Worm (Caenorhabditis elegans) whole organism, late embryonic: Measurements from ENCODE around the gene B0348.10.

Source experiments
- C08G9.2 ChIP-seq: sonication (generic microtip); optimal IDR thresholded peaks from 2 replicates; lab custom pipeline; 2016; ENCODE audit warnings: mild to moderate bottlenecking, missing genetic modification characterization, moderate library complexity, missing compliant biosample characterization
- F13H6.1 ChIP-seq: sonication (generic microtip); optimal IDR thresholded peaks from 2 replicates; lab custom pipeline; 2016; ENCODE audit warnings: missing genetic modification characterization, missing compliant biosample characterization
- K09A11.1 ChIP-seq: sonication (generic microtip); optimal IDR thresholded peaks from 2 replicates; lab custom pipeline; 2017; ENCODE audit warnings: antibody characterized with exemption, mild to moderate bottlenecking, missing genetic modification characterization, missing compliant biosample characterization; ENCODE audit not compliant: insufficient read depth
- T23F11.4 ChIP-seq: fragments of 200-800 bp; sonication (Bioruptor generic); optimal IDR thresholded peaks from 2 replicates; lab custom pipeline; 2018; ENCODE audit warnings: mild to moderate bottlenecking, missing genetic modification characterization, missing compliant biosample characterization
- Y22D7AL.16 ChIP-seq: sonication (generic microtip); optimal IDR thresholded peaks from 2 replicates; lab custom pipeline; 2016; ENCODE audit warnings: missing genetic modification characterization, missing compliant biosample characterization
- ahr-1 ChIP-seq: sonication (generic microtip); optimal IDR thresholded peaks from 2 replicates; lab custom pipeline; 2016; ENCODE audit warnings: missing genetic modification characterization, missing compliant biosample characterization
- ceh-2 ChIP-seq: sonication (generic microtip); optimal IDR thresholded peaks from 2 replicates; lab custom pipeline; 2016; ENCODE audit warnings: missing genotype, missing genetic modification characterization, missing compliant biosample characterization
- ceh-22 ChIP-seq: sonication (generic microtip); optimal IDR thresholded peaks from 2 replicates; lab custom pipeline; 2017; ENCODE audit warnings: missing biosample characterization, missing genetic modification characterization
- ceh-24 ChIP-seq: sonication (generic microtip); optimal IDR thresholded peaks from 2 replicates; lab custom pipeline; 2016; ENCODE audit warnings: mild to moderate bottlenecking, missing genetic modification characterization, missing compliant biosample characterization
- ceh-30 ChIP-seq: fragments of 150-350 bp; optimal IDR thresholded peaks from 2 replicates; lab custom pipeline; 2014; ENCODE audit warnings: missing biosample characterization, missing genetic modification characterization
- ceh-31 ChIP-seq: sonication (generic microtip); optimal IDR thresholded peaks from 2 replicates; lab custom pipeline; 2016; ENCODE audit warnings: missing genetic modification characterization, missing compliant biosample characterization
- ceh-45 ChIP-seq: fragments of 200-800 bp; sonication (Bioruptor generic); IDR thresholded peaks from 2 replicates; pipeline ENCODE4 v1.3.6; 2022; ENCODE audit warnings: missing genetic modification reagents, missing genetic modification characterization, missing compliant biosample characterization
- ceh-48 ChIP-seq: sonication (generic microtip); optimal IDR thresholded peaks from 2 replicates; lab custom pipeline; 2016; ENCODE audit warnings: missing genetic modification characterization, inconsistent platforms, missing compliant biosample characterization
- ceh-6 ChIP-seq: fragments of 200-800 bp; sonication (Bioruptor generic); optimal IDR thresholded peaks from 2 replicates; lab custom pipeline; 2018; ENCODE audit warnings: mild to moderate bottlenecking, missing genetic modification characterization, missing compliant biosample characterization
- ceh-9 ChIP-seq: sonication (generic microtip); optimal IDR thresholded peaks from 2 replicates; lab custom pipeline; 2016; ENCODE audit warnings: mild to moderate bottlenecking, missing genetic modification characterization, inconsistent platforms, missing compliant biosample characterization
- dmd-4 ChIP-seq: sonication (generic microtip); optimal IDR thresholded peaks from 2 replicates; lab custom pipeline; 2016; ENCODE audit warnings: borderline replicate concordance, missing genetic modification characterization, missing compliant biosample characterization
- dve-1 ChIP-seq: sonication (generic microtip); optimal IDR thresholded peaks from 2 replicates; lab custom pipeline; 2017; ENCODE audit warnings: antibody characterized with exemption, mild to moderate bottlenecking, missing genetic modification characterization, missing compliant biosample characterization
- ets-4 ChIP-seq: sonication (generic microtip); optimal IDR thresholded peaks from 2 replicates; lab custom pipeline; 2016; ENCODE audit warnings: missing genetic modification characterization, missing compliant biosample characterization
- fax-1 ChIP-seq: sonication (generic microtip); optimal IDR thresholded peaks from 2 replicates; lab custom pipeline; 2016; ENCODE audit warnings: missing genotype, missing genetic modification characterization, missing compliant biosample characterization
- fkh-10 ChIP-seq: fragments of 150-350 bp; optimal IDR thresholded peaks from 2 replicates; lab custom pipeline; 2014; ENCODE audit warnings: missing biosample characterization, missing genetic modification reagents, missing genetic modification characterization
- fkh-6 ChIP-seq: sonication (generic microtip); optimal IDR thresholded peaks from 2 replicates; lab custom pipeline; 2016; ENCODE audit warnings: missing genetic modification characterization, missing compliant biosample characterization
- hlh-8 ChIP-seq: sonication (generic microtip); optimal IDR thresholded peaks from 2 replicates; lab custom pipeline; 2016; ENCODE audit warnings: missing genotype, missing genetic modification characterization, missing compliant biosample characterization
- lim-6 ChIP-seq: sonication (generic microtip); optimal IDR thresholded peaks from 2 replicates; lab custom pipeline; 2016; ENCODE audit warnings: missing genetic modification characterization, missing compliant biosample characterization
- lin-11 ChIP-seq: fragments of 200-800 bp; sonication (Bioruptor generic); optimal IDR thresholded peaks from 2 replicates; lab custom pipeline; 2018; ENCODE audit warnings: mild to moderate bottlenecking, missing genetic modification characterization, missing compliant biosample characterization
- madf-2 ChIP-seq: sonication (generic microtip); optimal IDR thresholded peaks from 2 replicates; lab custom pipeline; 2017; ENCODE audit warnings: missing genetic modification characterization, missing compliant biosample characterization
- nfya-1 ChIP-seq: sonication (generic microtip); optimal IDR thresholded peaks from 2 replicates; lab custom pipeline; 2017; ENCODE audit warnings: missing genetic modification characterization, mild to moderate bottlenecking, missing compliant biosample characterization, antibody characterized with exemption, moderate library complexity
- nhr-11 ChIP-seq: fragments of 150-350 bp; optimal IDR thresholded peaks from 2 replicates; lab custom pipeline; 2014; ENCODE audit warnings: missing biosample characterization, missing genetic modification characterization
- pag-3 ChIP-seq: sonication (generic microtip); optimal IDR thresholded peaks from 2 replicates; lab custom pipeline; 2016; ENCODE audit warnings: missing compliant biosample characterization, missing genetic modification characterization, borderline replicate concordance
- pax-1 ChIP-seq: fragments of 150-350 bp; optimal IDR thresholded peaks from 2 replicates; lab custom pipeline; 2014; ENCODE audit warnings: missing biosample characterization, missing genetic modification characterization
- pha-2 ChIP-seq: sonication (generic microtip); optimal IDR thresholded peaks from 2 replicates; lab custom pipeline; 2017; ENCODE audit warnings: mild to moderate bottlenecking, missing genetic modification characterization, missing compliant biosample characterization
- pha-4 ChIP-seq: fragments of 150-350 bp; optimal IDR thresholded peaks from 2 replicates; lab custom pipeline; 2018; ENCODE audit warnings: missing biosample characterization, missing genetic modification reagents, missing genetic modification characterization
- pros-1 ChIP-seq: fragments of 150-350 bp; optimal IDR thresholded peaks from 2 replicates; lab custom pipeline; 2014; ENCODE audit warnings: missing biosample characterization, missing genetic modification reagents, missing genetic modification characterization
- ref-2 ChIP-seq: sonication (generic microtip); optimal IDR thresholded peaks from 2 replicates; lab custom pipeline; 2016; ENCODE audit warnings: missing genetic modification characterization, missing compliant biosample characterization
- rnt-1 ChIP-seq: sonication (generic microtip); optimal IDR thresholded peaks from 2 replicates; lab custom pipeline; 2016; ENCODE audit warnings: missing genetic modification characterization, missing compliant biosample characterization
- sox-2 ChIP-seq: fragments of 200-800 bp; sonication (Bioruptor generic); IDR thresholded peaks from 2 replicates; pipeline ENCODE4 v1.3.6; 2022; ENCODE audit warnings: missing genetic modification reagents, missing genetic modification characterization, missing compliant biosample characterization
- sox-4 ChIP-seq: sonication (generic microtip); optimal IDR thresholded peaks from 2 replicates; lab custom pipeline; 2017; ENCODE audit warnings: mild to moderate bottlenecking, missing genetic modification characterization, inconsistent platforms, missing compliant biosample characterization
- syd-9 ChIP-seq: sonication (generic microtip); optimal IDR thresholded peaks from 2 replicates; lab custom pipeline; 2016; ENCODE audit warnings: mild to moderate bottlenecking, missing genetic modification characterization, moderate library complexity, missing compliant biosample characterization
- ttx-3 ChIP-seq: sonication (generic microtip); optimal IDR thresholded peaks from 2 replicates; lab custom pipeline; 2016; ENCODE audit warnings: missing genetic modification reagents, missing genetic modification characterization, missing compliant biosample characterization
- unc-3 ChIP-seq, 2 experiments: fragments of 200-800 bp in 1 of 2; sonication (Bioruptor generic) in 1 of 2; sonication (generic microtip) in 1 of 2; conservative IDR thresholded peaks in 1 of 2; optimal IDR thresholded peaks in 1 of 2; 2 replicates each; pipeline versions ENCODE4 v1.3.6 to Lab custom; 2016 to 2022; ENCODE audit warnings: missing compliant biosample characterization in 2 of 2, missing genetic modification characterization in 2 of 2, missing genetic modification reagents in 1 of 2
- ztf-16 ChIP-seq: sonication (generic microtip); optimal IDR thresholded peaks from 2 replicates; lab custom pipeline; 2017; ENCODE audit warnings: missing genetic modification characterization, missing compliant biosample characterization

Gene B0348.10

DNA sequence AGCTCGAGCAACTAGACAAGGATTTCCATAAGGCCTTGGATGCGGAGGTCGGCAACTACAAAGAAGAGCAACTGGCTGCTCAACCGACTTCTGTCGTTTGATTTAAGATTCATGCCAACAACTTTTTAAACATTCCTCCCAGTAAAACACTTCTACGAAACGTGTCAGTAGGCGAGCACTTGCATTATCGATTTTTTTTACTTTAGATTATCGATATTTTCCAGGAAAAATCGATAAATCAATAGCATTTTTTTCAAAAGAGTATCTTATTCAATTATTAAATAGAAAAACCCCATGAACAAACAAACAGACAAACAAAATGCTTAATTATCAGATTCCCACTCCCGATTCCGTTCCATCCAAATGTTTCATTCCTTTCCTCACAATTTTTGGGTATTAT lies 34.5 kb upstream of the B0348.10 start:
- TF ChIP-seq ceh-48 (tag; lab: Kevin White, UChicago) (peak; percentile 56), lim-6 (tag; lab: Kevin White, UChicago) (no peak)

- no peak for TF ChIP-seq sox-4
- TF ChIP-seq dve-1, result no peak
- TF ChIP-seq unc-3 (GFP tag; conservative IDR thresholded peaks at IDR 0.05; lab: Robert Waterston, UW), result no peak
- TF ChIP-seq unc-3 (tag; optimal IDR thresholded peaks at IDR 0.05; lab: Kevin White, UChicago), result no peak
- no peak for TF ChIP-seq ceh-6
- no peak for TF ChIP-seq madf-2 (tag; lab: Kevin White, UChicago)
- TF ChIP-seq rnt-1 (tag; lab: Kevin White, UChicago), result no peak
- no peak for TF ChIP-seq pros-1 (tag; lab: Kevin White, UChicago)
- TF ChIP-seq, all 69 proteins: peak for 0
Measured at ce11 chrV:37729-38128, 29.2 kb upstream of the B0348.10 start.

DNA sequence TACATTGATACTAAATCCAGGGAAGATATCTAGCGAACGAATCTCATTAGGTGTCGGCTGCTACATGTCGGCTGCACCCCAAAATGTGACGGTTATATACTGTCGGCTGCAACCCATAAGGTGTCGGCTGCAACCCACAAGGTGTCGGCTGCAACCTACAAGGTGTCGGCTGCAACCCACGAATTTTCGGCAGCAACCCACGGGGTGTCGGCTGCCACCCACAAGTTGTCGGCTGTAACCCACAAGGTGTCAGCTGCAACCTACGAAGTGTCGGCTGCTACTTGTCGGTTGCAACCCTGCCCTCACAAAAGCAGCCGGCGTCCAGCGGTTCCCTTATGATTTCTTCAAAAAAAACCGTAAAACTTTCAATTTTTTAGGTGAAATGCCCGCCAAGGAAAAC lies 21.3 kb upstream of the B0348.10 start:
- no peak for TF ChIP-seq T23F11.4 (GFP tag; lab: Kevin White, UChicago)
- TF ChIP-seq ttx-3 (tag; lab: Kevin White, UChicago), result no peak
- TF ChIP-seq madf-2 (tag; lab: Kevin White, UChicago), result no peak
- TF ChIP-seq ceh-31, result no peak
- TF ChIP-seq Y22D7AL.16 (tag; lab: Kevin White, UChicago), result no peak
- no peak for TF ChIP-seq ref-2
- TF ChIP-seq syd-9 (tag; lab: Kevin White, UChicago), result no peak
- TF ChIP-seq C08G9.2 (tag; lab: Kevin White, UChicago), result no peak
- no peak for TF ChIP-seq ceh-24 (tag; lab: Kevin White, UChicago)
- no peak for TF ChIP-seq ets-4 (tag; lab: Kevin White, UChicago)
- TF ChIP-seq fkh-10 (GFP tag; lab: Kevin White, UChicago), result no peak
- TF ChIP-seq ceh-9 (tag; lab: Kevin White, UChicago), result no peak
- TF ChIP-seq pag-3, result no peak

DNA sequence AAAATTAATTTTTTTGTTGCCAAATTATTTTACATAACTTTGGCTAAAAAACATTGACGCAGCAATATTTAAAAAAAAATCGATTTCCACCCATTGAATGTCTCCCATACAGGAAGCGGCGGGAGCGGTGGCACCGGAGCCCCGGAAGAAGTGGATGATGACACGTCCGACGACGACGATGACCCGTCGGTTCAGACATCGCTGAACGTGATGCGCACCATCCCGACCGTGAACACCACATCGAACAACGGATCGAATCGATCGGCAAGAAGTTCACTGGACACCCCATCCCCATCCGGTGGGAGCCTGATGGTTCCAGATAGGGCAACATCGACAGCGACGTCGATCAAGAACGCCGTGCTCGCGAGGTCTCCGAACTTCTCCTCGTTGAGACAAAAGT lies 19.7 kb upstream of the B0348.10 start:
- no peak for TF ChIP-seq ref-2
- no peak for TF ChIP-seq T23F11.4 (GFP tag; lab: Kevin White, UChicago)

- no peak for TF ChIP-seq ceh-30 (tag; lab: Kevin White, UChicago)
- no peak for TF ChIP-seq lin-11 (tag; lab: Kevin White, UChicago)
- TF ChIP-seq pha-4 (tag; lab: Kevin White, UChicago), result no peak
- TF ChIP-seq K09A11.1 (tag; lab: Kevin White, UChicago), result no peak
- no peak for TF ChIP-seq pha-2
Measured at ce11 chrV:27604-28003, 19.1 kb upstream of the B0348.10 start.

DNA sequence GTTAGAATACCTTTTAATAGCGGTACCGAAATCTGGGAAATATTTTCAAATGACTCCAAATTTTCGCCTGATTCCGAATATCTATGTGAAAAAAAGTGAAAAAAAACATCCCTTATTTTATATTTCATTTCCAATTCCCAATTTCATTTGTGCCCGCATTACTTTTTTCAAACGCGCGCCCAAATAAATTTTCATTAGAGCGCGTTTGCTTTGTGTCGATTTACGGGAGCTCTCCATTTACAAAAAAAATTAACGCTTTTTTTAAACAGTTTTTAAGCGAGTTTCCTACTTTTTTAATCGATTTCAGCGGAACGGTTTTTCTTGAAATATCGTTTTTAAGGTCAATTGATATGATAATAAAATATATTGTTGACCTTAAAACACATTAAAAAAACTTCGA lies 15.6 kb upstream of the B0348.10 start:
- TF ChIP-seq ceh-2 (tag; lab: Kevin White, UChicago) (no peak), ceh-48 (tag; lab: Kevin White, UChicago) (no peak), lin-11 (tag; lab: Kevin White, UChicago) (no peak), nfya-1 (tag; lab: Kevin White, UChicago) (no peak), nhr-11 (no peak), ztf-16 (tag; lab: Kevin White, UChicago) (no peak), ttx-3 (tag; lab: Kevin White, UChicago) (no peak), syd-9 (tag; lab: Kevin White, UChicago) (no peak), dmd-4 (no peak), ceh-6 (no peak), pax-1 (no peak), ets-4 (tag; lab: Kevin White, UChicago) (no peak), ahr-1 (tag; lab: Kevin White, UChicago) (no peak), hlh-8 (no peak), sox-2 (GFP tag; lab: Robert Waterston, UW) (no peak), fkh-6 (tag; lab: Kevin White, UChicago) (no peak), fax-1 (tag; lab: Kevin White, UChicago) (no peak), F13H6.1 (no peak), ceh-45 (GFP tag; lab: Robert Waterston, UW) (no peak), ceh-22 (tag; lab: Kevin White, UChicago) (no peak)
- TF ChIP-seq, all 69 proteins: peak for 0
